Worm (Caenorhabditis elegans): ENCODE data around the gene nhr-130.

ce11 chrV:487980-488379 is 4.8 kb upstream of the nhr-130 start:
- TF ChIP-seq B0310.2 (tag; optimal IDR thresholded peaks at IDR 0.05) (no peak), flt-1 (GFP tag; IDR thresholded peaks at IDR 0.05) (no peak), F13C5.2 (tag; optimal IDR thresholded peaks at IDR 0.05) (no peak), ama-1 (optimal IDR thresholded peaks at IDR 0.05) (no peak), hmbx-1 (tag; optimal IDR thresholded peaks at IDR 0.05) (no peak), aly-1 (tag; optimal IDR thresholded peaks at IDR 0.05) (no peak), tbx-37 (GFP tag; conservative IDR thresholded peaks at IDR 0.05) (no peak), hmg-4 (GFP tag; optimal IDR thresholded peaks at IDR 0.05) (no peak), tbx-11 (GFP tag; IDR thresholded peaks at IDR 0.05) (no peak), ceh-13 (GFP tag; optimal IDR thresholded peaks at IDR 0.05) (no peak), hnd-1 (tag; optimal IDR thresholded peaks at IDR 0.05) (no peak)

All from whole organism, early embryonic.